Fruit fly (Drosophila melanogaster) whole organism, embryonic: Measurements from ENCODE around the gene Rpp14b.

Experiments used
- ATbp ChIP-seq: fragments of 200-800 bp; sonication (Bioruptor generic); optimal IDR thresholded peaks from 2 replicates; lab custom pipeline; 2017; ENCODE audit warnings: missing biosample characterization, mild to moderate bottlenecking, missing genetic modification characterization, missing genetic modification reagents
- Adf1 ChIP-seq: fragments of 200-800 bp; sonication (Bioruptor generic); IDR thresholded peaks from 2 replicates; pipeline ENCODE4 v1.3.6; 2022; ENCODE audit warnings: missing biosample characterization, missing genetic modification characterization
- Atf-2 ChIP-seq: fragments of 200-800 bp; sonication (Bioruptor generic); optimal IDR thresholded peaks from 2 replicates; lab custom pipeline; 2016; ENCODE audit warnings: missing biosample characterization, missing genetic modification characterization
- CG10431 ChIP-seq: fragments of 200-800 bp; sonication (Bioruptor generic); optimal IDR thresholded peaks from 3 replicates; lab custom pipeline; 2018; ENCODE audit warnings: missing biosample characterization, mild to moderate bottlenecking, missing genetic modification characterization
- CG10543 ChIP-seq: fragments of 200-800 bp; sonication (Bioruptor generic); optimal IDR thresholded peaks from 3 replicates; lab custom pipeline; 2017; ENCODE audit warnings: missing biosample characterization, mild to moderate bottlenecking, missing genetic modification characterization, moderate library complexity
- CG10979 ChIP-seq: fragments of 200-800 bp; sonication (Bioruptor generic); optimal IDR thresholded peaks from 2 replicates; lab custom pipeline; 2018; ENCODE audit warnings: missing biosample characterization, mild to moderate bottlenecking, missing genetic modification characterization, moderate library complexity
- CG11504 ChIP-seq: fragments of 200-800 bp; sonication (Bioruptor generic); optimal IDR thresholded peaks from 3 replicates; lab custom pipeline; 2019; ENCODE audit warnings: missing biosample characterization, mild to moderate bottlenecking, missing genetic modification characterization, moderate library complexity
- CG12236 ChIP-seq: fragments of 200-800 bp; sonication (Bioruptor generic); optimal IDR thresholded peaks from 2 replicates; lab custom pipeline; 2016; ENCODE audit warnings: missing biosample characterization, missing genetic modification characterization
- CG14050 ChIP-seq: fragments of 200-800 bp; sonication (Bioruptor generic); IDR thresholded peaks from 3 replicates; pipeline ENCODE4 v1.3.6; 2022; ENCODE audit warnings: missing biosample characterization, missing genetic modification characterization
- CG14441 ChIP-seq: fragments of 200-800 bp; sonication (Bioruptor generic); IDR thresholded peaks from 2 replicates; pipeline ENCODE4 v1.3.6; 2022; ENCODE audit warnings: missing biosample characterization, missing genetic modification characterization
- CG15269 ChIP-seq: fragments of 200-800 bp; sonication (Bioruptor generic); optimal IDR thresholded peaks from 2 replicates; lab custom pipeline; 2018; ENCODE audit warnings: missing biosample characterization, mild to moderate bottlenecking, missing genetic modification characterization, moderate library complexity
- CG15601 ChIP-seq: fragments of 200-800 bp; sonication (Bioruptor generic); optimal IDR thresholded peaks from 3 replicates; lab custom pipeline; 2019; ENCODE audit warnings: missing biosample characterization, mild to moderate bottlenecking, missing genetic modification characterization, moderate library complexity
- CG17912 ChIP-seq: fragments of 200-800 bp; sonication (Bioruptor generic); optimal IDR thresholded peaks from 2 replicates; lab custom pipeline; 2018; ENCODE audit warnings: missing biosample characterization, mild to moderate bottlenecking, missing genetic modification characterization
- CG2875 ChIP-seq: fragments of 200-800 bp; sonication (Bioruptor generic); optimal IDR thresholded peaks from 2 replicates; lab custom pipeline; 2017; ENCODE audit warnings: missing biosample characterization, mild to moderate bottlenecking, missing genetic modification characterization, missing genetic modification reagents
- CG31388 ChIP-seq: fragments of 200-800 bp; sonication (Bioruptor generic); optimal IDR thresholded peaks from 2 replicates; lab custom pipeline; 2016; ENCODE audit warnings: missing biosample characterization, missing genetic modification characterization
- CG6254 ChIP-seq: fragments of 200-800 bp; sonication (Bioruptor generic); optimal IDR thresholded peaks from 3 replicates; lab custom pipeline; 2017; ENCODE audit warnings: mild to moderate bottlenecking, missing biosample characterization, missing genetic modification reagents, missing genetic modification characterization
- CG6689 ChIP-seq: fragments of 200-800 bp; sonication (Bioruptor generic); IDR thresholded peaks from 2 replicates; pipeline ENCODE4 v1.3.6; 2022; ENCODE audit warnings: missing biosample characterization, missing genetic modification characterization
- CG8290 ChIP-seq, 3 experiments: fragments of 200-800 bp; sonication (Bioruptor generic); optimal IDR thresholded peaks; 2 replicates each; lab custom pipeline; 2016 to 2019; ENCODE audit warnings: missing biosample characterization in 3 of 3, missing genetic modification characterization in 3 of 3, mild to moderate bottlenecking in 2 of 3, moderate library complexity in 1 of 3
- Chrac-16 ChIP-seq: fragments of 200-800 bp; sonication (Bioruptor generic); optimal IDR thresholded peaks from 3 replicates; lab custom pipeline; 2016; ENCODE audit warnings: missing biosample characterization, missing genetic modification characterization
- Drgx ChIP-seq: fragments of 200-800 bp; sonication (Bioruptor generic); IDR thresholded peaks from 2 replicates; pipeline ENCODE4 v1.3.6; 2022; ENCODE audit warnings: missing biosample characterization, missing genetic modification characterization
- GATAe ChIP-seq: fragments of 200-800 bp; sonication (Bioruptor generic); conservative IDR thresholded peaks from 2 replicates; pipeline ENCODE4 v1.3.6; 2022; ENCODE audit warnings: missing biosample characterization, missing genetic modification characterization
- H15 ChIP-seq: fragments of 200-800 bp; sonication (Bioruptor generic); IDR thresholded peaks from 3 replicates; pipeline ENCODE4 v1.3.6; 2022; ENCODE audit warnings: missing biosample characterization, missing genetic modification characterization
- HLH3B ChIP-seq: fragments of 200-800 bp; sonication (Bioruptor generic); IDR thresholded peaks from 2 replicates; pipeline ENCODE4 v1.3.6; 2022; ENCODE audit warnings: missing biosample characterization, missing genetic modification characterization
- Hr39 ChIP-seq: fragments of >200 bp; optimal IDR thresholded peaks from 2 replicates; lab custom pipeline; 2017
- Jarid2 ChIP-seq: fragments of 200-800 bp; sonication (Bioruptor generic); optimal IDR thresholded peaks from 3 replicates; lab custom pipeline; 2017; ENCODE audit warnings: mild to moderate bottlenecking, missing biosample characterization, missing genetic modification reagents, missing genetic modification characterization
- Med ChIP-seq: fragments of 200-800 bp; sonication (Bioruptor generic); peaks from one replicate; lab custom pipeline; 2016; ENCODE audit warnings: missing biosample characterization, missing genetic modification characterization, mild to moderate bottlenecking, inconsistent platforms, moderate library complexity
- Meics ChIP-seq: fragments of 200-800 bp; sonication (Bioruptor generic); optimal IDR thresholded peaks from 2 replicates; lab custom pipeline; 2017; ENCODE audit warnings: missing biosample characterization, mild to moderate bottlenecking, missing genetic modification characterization
- PHDP ChIP-seq: fragments of 200-800 bp; sonication (Bioruptor generic); optimal IDR thresholded peaks from 3 replicates; lab custom pipeline; 2018; ENCODE audit warnings: missing biosample characterization, mild to moderate bottlenecking, missing genetic modification characterization, moderate library complexity
- Rfx ChIP-seq: fragments of 200-800 bp; sonication (Bioruptor generic); IDR thresholded peaks from 2 replicates; pipeline ENCODE4 v1.3.6; 2022; ENCODE audit warnings: missing biosample characterization, missing genetic modification characterization
- Sox100B ChIP-seq: fragments of 200-800 bp; sonication (Bioruptor generic); optimal IDR thresholded peaks from 3 replicates; lab custom pipeline; 2018; ENCODE audit warnings: missing biosample characterization, mild to moderate bottlenecking, missing genetic modification characterization
- Sry-δ ChIP-seq: fragments of 200-800 bp; sonication (Bioruptor generic); optimal IDR thresholded peaks from 2 replicates; lab custom pipeline; 2016; ENCODE audit warnings: missing biosample characterization, missing genetic modification characterization
- Taf1 ChIP-seq: fragments of 200-800 bp; sonication (Bioruptor generic); IDR thresholded peaks from 2 replicates; pipeline ENCODE4 v1.3.6; 2022; ENCODE audit warnings: missing biosample characterization, missing genetic modification characterization
- Xbp1 ChIP-seq: fragments of 200-800 bp; sonication (Bioruptor generic); optimal IDR thresholded peaks from 3 replicates; lab custom pipeline; 2016; ENCODE audit warnings: missing biosample characterization, mild to moderate bottlenecking, missing genetic modification characterization
- Xrp1 ChIP-seq: fragments of 200-800 bp; sonication (Bioruptor generic); IDR thresholded peaks from 2 replicates; pipeline ENCODE4 v1.3.6; 2022; ENCODE audit warnings: missing biosample characterization, missing genetic modification characterization
- al ChIP-seq: fragments of 200-800 bp; sonication (Bioruptor generic); IDR thresholded peaks from 2 replicates; pipeline ENCODE4 v1.3.6; 2022; ENCODE audit warnings: missing biosample characterization, missing genetic modification characterization
- ap ChIP-seq: fragments of 200-800 bp; sonication (Bioruptor generic); IDR thresholded peaks from 2 replicates; pipeline ENCODE4 v1.3.6; 2022; ENCODE audit warnings: missing biosample characterization, missing genetic modification characterization
- bowl ChIP-seq: fragments of 200-800 bp; sonication (Bioruptor generic); IDR thresholded peaks from 2 replicates; pipeline ENCODE4 v1.3.6; 2022; ENCODE audit warnings: missing biosample characterization, missing genetic modification characterization
- chm ChIP-seq: fragments of 200-800 bp; sonication (Bioruptor generic); IDR thresholded peaks from 2 replicates; pipeline ENCODE4 v1.3.6; 2022; ENCODE audit warnings: missing biosample characterization, missing genetic modification characterization
- dmrt99B ChIP-seq: fragments of 200-800 bp; sonication (Bioruptor generic); optimal IDR thresholded peaks from 2 replicates; lab custom pipeline; 2018; ENCODE audit warnings: missing biosample characterization, mild to moderate bottlenecking, missing genetic modification characterization, moderate library complexity
- fd102C ChIP-seq: fragments of 200-800 bp; sonication (Bioruptor generic); optimal IDR thresholded peaks from 2 replicates; lab custom pipeline; 2018; ENCODE audit warnings: missing biosample characterization, mild to moderate bottlenecking, missing genetic modification characterization, moderate library complexity
- fd3F ChIP-seq: fragments of 200-800 bp; sonication (Bioruptor generic); optimal IDR thresholded peaks from 2 replicates; lab custom pipeline; 2018; ENCODE audit warnings: missing biosample characterization, mild to moderate bottlenecking, missing genetic modification characterization, moderate library complexity
- klu ChIP-seq: fragments of 200-800 bp; sonication (Bioruptor generic); IDR thresholded peaks from 2 replicates; pipeline ENCODE4 v1.3.6; 2022; ENCODE audit warnings: missing biosample characterization, missing genetic modification characterization
- lola ChIP-seq, 3 experiments: fragments of >200 bp in 2 of 3; fragments of 200-800 bp in 1 of 3; sonication (Bioruptor generic) in 1 of 3; optimal IDR thresholded peaks; 2 replicates each; lab custom pipeline; 2017 to 2019; ENCODE audit warnings: missing biosample characterization in 3 of 3, missing genetic modification characterization in 3 of 3, mild to moderate bottlenecking in 1 of 3, moderate library complexity in 1 of 3
- mam ChIP-seq: fragments of 200-800 bp; sonication (Bioruptor generic); optimal IDR thresholded peaks from 3 replicates; lab custom pipeline; 2016; ENCODE audit warnings: missing biosample characterization, missing genetic modification characterization
- nmo ChIP-seq: fragments of 200-800 bp; sonication (Bioruptor generic); optimal IDR thresholded peaks from 2 replicates; lab custom pipeline; 2018; ENCODE audit warnings: missing biosample characterization, mild to moderate bottlenecking, missing genetic modification characterization, moderate library complexity
- nom ChIP-seq: fragments of 200-800 bp; sonication (Bioruptor generic); optimal IDR thresholded peaks from 2 replicates; lab custom pipeline; 2017; ENCODE audit warnings: missing biosample characterization, missing genetic modification characterization, mild to moderate bottlenecking, moderate library complexity, missing genetic modification reagents
- ranshi ChIP-seq: fragments of 200-800 bp; sonication (Bioruptor generic); IDR thresholded peaks from 2 replicates; pipeline ENCODE4 v1.3.6; 2022; ENCODE audit warnings: missing biosample characterization, missing genetic modification characterization
- salm ChIP-seq: fragments of 200-800 bp; sonication (Bioruptor generic); optimal IDR thresholded peaks from 2 replicates; lab custom pipeline; 2018; ENCODE audit warnings: missing biosample characterization, mild to moderate bottlenecking, missing genetic modification characterization
- schlank ChIP-seq: fragments of 200-800 bp; sonication (Bioruptor generic); optimal IDR thresholded peaks from 2 replicates; lab custom pipeline; 2018; ENCODE audit warnings: missing biosample characterization, mild to moderate bottlenecking, missing genetic modification characterization
- sna ChIP-seq: fragments of 200-800 bp; sonication (Bioruptor generic); IDR thresholded peaks from 2 replicates; pipeline ENCODE4 v1.3.6; 2022; ENCODE audit warnings: missing biosample characterization, missing genetic modification characterization; ENCODE audit not compliant: partially characterized antibody
- tgo ChIP-seq: fragments of 200-800 bp; sonication (Bioruptor generic); IDR thresholded peaks from 3 replicates; pipeline ENCODE4 v1.3.6; 2022; ENCODE audit warnings: missing biosample characterization, missing genetic modification characterization

Rpp14b gene

DNA sequence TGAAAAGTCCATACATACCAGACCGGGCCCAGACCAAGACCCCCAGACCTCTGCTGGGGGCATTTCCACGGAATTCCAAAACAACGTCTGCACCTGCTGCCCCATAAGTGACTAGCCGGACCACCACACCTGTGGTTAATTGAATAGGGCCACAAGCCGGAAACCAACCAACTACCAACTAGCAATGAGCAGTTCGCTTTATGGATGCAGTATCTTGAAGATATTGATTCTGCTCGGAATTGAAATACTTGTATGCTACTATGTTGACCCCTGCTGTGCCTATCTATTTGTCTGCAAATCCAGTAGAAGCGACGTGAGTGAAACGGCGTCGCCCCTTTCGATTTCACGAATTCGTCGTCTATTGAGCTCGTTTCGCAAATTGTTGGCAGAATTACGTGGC is 40.1 kb downstream of the Rpp14b start (continued):
- TF ChIP-seq CG6254 (no peak), CG2875 (GFP tag; lab: Kevin White, UChicago) (no peak), CG10979 (no peak), sna (GFP tag; lab: Robert Waterston, UW) (no peak), CG15269 (tag; lab: Kevin White, UChicago) (peak; percentile 5), Xbp1 (GFP tag; lab: Kevin White, UChicago) (peak; percentile 17), nom (GFP tag; lab: Kevin White, UChicago) (peak; percentile 30), salm (no peak), schlank (tag; lab: Kevin White, UChicago) (no peak), nmo (GFP tag; lab: Kevin White, UChicago) (no peak), HLH3B (GFP tag; lab: Robert Waterston, UW) (0 out of 2 replicates have a peak, but pooled peaks have one; percentile 32), al (GFP tag; lab: Robert Waterston, UW) (no peak), PHDP (no peak), GATAe (GFP tag; lab: Robert Waterston, UW) (no peak), tgo (peak; percentile 38; the same call in 1 of the 3 replicates), CG31388 (no peak), Meics (GFP tag; lab: Kevin White, UChicago) (peak; percentile 1), fd102C (GFP tag; lab: Kevin White, UChicago) (no peak), Drgx (GFP tag; lab: Robert Waterston, UW) (peak; percentile 96), CG10431 (GFP tag; lab: Kevin White, UChicago) (no peak), dmrt99B (tag; lab: Kevin White, UChicago) (peak; percentile 39), Taf1 (GFP tag; lab: Robert Waterston, UW) (no peak), Rfx (no peak), Sry-δ (no peak), CG14050 (no peak), Jarid2 (GFP tag; lab: Kevin White, UChicago) (no peak), CG10543 (GFP tag; lab: Kevin White, UChicago) (no peak), CG8290 (GFP tag; optimal IDR thresholded peaks at IDR 0.05; lab: Kevin White, UChicago) (no peak), CG8290 (tag; optimal IDR thresholded peaks at IDR 0.05; lab: Kevin White, UChicago) (peak in 1 of 2 experiments; percentile 59), chm (GFP tag; lab: Robert Waterston, UW) (no peak), ranshi (GFP tag; lab: Robert Waterston, UW) (peak; percentile 46; the same call in 1 of the 2 replicates), lola (GFP tag; optimal IDR thresholded peaks at IDR 0.05; lab: Kevin White, UChicago) (no peak), CG12236 (GFP tag; lab: Kevin White, UChicago) (no peak), bowl (GFP tag; lab: Robert Waterston, UW) (no peak), Sox100B (GFP tag; lab: Kevin White, UChicago) (no peak), mam (no peak), Atf-2 (no peak), CG11504 (tag; lab: Kevin White, UChicago) (peak; percentile 30), ap (GFP tag; lab: Robert Waterston, UW) (no peak), Hr39 (no peak), Xrp1 (GFP tag; lab: Robert Waterston, UW) (peak; percentile 43), Med (GFP tag; lab: Kevin White, UChicago) (peak; percentile 80), klu (GFP tag; lab: Robert Waterston, UW) (no peak), CG17912 (no peak), Adf1 (GFP tag; lab: Robert Waterston, UW) (no peak), fd3F (no peak), ATbp (GFP tag; lab: Kevin White, UChicago) (peak; percentile 41), CG6689 (peak; percentile 38), Chrac-16 (GFP tag; lab: Kevin White, UChicago) (no peak), H15 (GFP tag; lab: Robert Waterston, UW) (0 out of 3 replicates have a peak, but pooled peaks have one; percentile 34), CG14441 (GFP tag; lab: Robert Waterston, UW) (peak; percentile 57), CG15601 (tag; lab: Kevin White, UChicago) (no peak)
